Fruit fly (Drosophila melanogaster) whole organism, prepupa: ENCODE measurements around the gene gpp.

Experiments
- Hr39 ChIP-seq: fragments of 200-800 bp; sonication (Bioruptor generic); optimal IDR thresholded peaks from 2 replicates; lab custom pipeline; 2016; ENCODE audit warnings: missing biosample characterization, missing genetic modification characterization
- pdm3 ChIP-seq: fragments of 200-800 bp; sonication (Bioruptor generic); optimal IDR thresholded peaks from 3 replicates; lab custom pipeline; 2016; ENCODE audit warnings: missing biosample characterization, missing genetic modification characterization

dm6 chr3R:6432321-6432720 lies 25.7 kb downstream of the gpp start:
- TF ChIP-seq Hr39 (GFP tag; lab: Kevin White, UChicago) (no peak), pdm3 (GFP tag; lab: Kevin White, UChicago) (no peak)
